Worm (Caenorhabditis elegans) whole organism, L2 larva: Measurements from ENCODE around the gene Y66A7A.7.

Experiments used
- C34F6.9 ChIP-seq: fragments of 150-350 bp; optimal IDR thresholded peaks from 2 replicates; lab custom pipeline; 2014; ENCODE audit warnings: missing biosample characterization, missing genetic modification characterization
- F13H6.1 ChIP-seq: sonication (generic microtip); optimal IDR thresholded peaks from 2 replicates; lab custom pipeline; 2016; ENCODE audit warnings: missing genetic modification characterization, missing compliant biosample characterization
- R02D3.7 ChIP-seq: fragments of 150-350 bp; optimal IDR thresholded peaks from 2 replicates; lab custom pipeline; 2014; ENCODE audit warnings: missing biosample characterization, missing genetic modification characterization
- alr-1 ChIP-seq: fragments of 150-350 bp; optimal IDR thresholded peaks from 2 replicates; lab custom pipeline; 2014; ENCODE audit warnings: missing biosample characterization, missing genetic modification characterization
- aly-2 ChIP-seq: fragments of 150-350 bp; optimal IDR thresholded peaks from 2 replicates; lab custom pipeline; 2014; ENCODE audit warnings: missing biosample characterization, missing genetic modification characterization
- ama-1 ChIP-seq: fragments of 150-350 bp; optimal IDR thresholded peaks from 2 replicates; lab custom pipeline; 2018; ENCODE audit warnings: inconsistent platforms
- ceh-16 ChIP-seq: fragments of 150-350 bp; optimal IDR thresholded peaks from 2 replicates; lab custom pipeline; 2014; ENCODE audit warnings: missing biosample characterization, missing genetic modification characterization
- crh-2 ChIP-seq: sonication (generic microtip); optimal IDR thresholded peaks from 2 replicates; lab custom pipeline; 2017; ENCODE audit warnings: missing biosample characterization, missing genetic modification characterization
- dmd-4 ChIP-seq: sonication (generic microtip); optimal IDR thresholded peaks from 2 replicates; lab custom pipeline; 2017; ENCODE audit warnings: missing biosample characterization, missing genetic modification characterization
- egl-27 ChIP-seq: sonication (generic microtip); optimal IDR thresholded peaks from 3 replicates; lab custom pipeline; 2017; ENCODE audit warnings: missing biosample characterization, missing genetic modification reagents, missing genetic modification characterization
- fos-1 ChIP-seq: fragments of 150-350 bp; optimal IDR thresholded peaks from 2 replicates; lab custom pipeline; 2014; ENCODE audit warnings: missing biosample characterization, missing genetic modification characterization
- gmeb-1 ChIP-seq: fragments of 150-350 bp; optimal IDR thresholded peaks from 2 replicates; lab custom pipeline; 2014; ENCODE audit warnings: missing biosample characterization, missing genetic modification characterization
- lin-11 ChIP-seq: fragments of 150-350 bp; sonication (generic microtip); optimal IDR thresholded peaks from 2 replicates; lab custom pipeline; 2014; ENCODE audit warnings: missing biosample characterization, missing genetic modification characterization, inconsistent platforms, mixed read lengths
- lin-13 ChIP-seq: fragments of 150-350 bp; optimal IDR thresholded peaks from 2 replicates; lab custom pipeline; 2014; ENCODE audit warnings: missing biosample characterization, missing genetic modification reagents, missing genetic modification characterization
- lin-39 ChIP-seq: fragments of 150-350 bp; optimal IDR thresholded peaks from 2 replicates; lab custom pipeline; 2014; ENCODE audit warnings: missing biosample characterization, missing genetic modification reagents, missing genetic modification characterization
- lsy-2 ChIP-seq, 2 experiments: fragments of 150-350 bp in 1 of 2; sonication (generic microtip) in 1 of 2; optimal IDR thresholded peaks; 2 replicates each; lab custom pipeline; 2014 to 2017; ENCODE audit warnings: missing biosample characterization in 2 of 2, missing genetic modification characterization in 2 of 2
- mab-5 ChIP-seq: fragments of 150-350 bp; optimal IDR thresholded peaks from 2 replicates; lab custom pipeline; 2014; ENCODE audit warnings: missing biosample characterization, missing genetic modification characterization
- nhr-11 ChIP-seq: fragments of 150-350 bp; optimal IDR thresholded peaks from 2 replicates; lab custom pipeline; 2014; ENCODE audit warnings: missing biosample characterization, missing genetic modification characterization
- nhr-12 ChIP-seq: fragments of 150-350 bp; optimal IDR thresholded peaks from 2 replicates; lab custom pipeline; 2014; ENCODE audit warnings: missing biosample characterization, missing genetic modification characterization
- nhr-129 ChIP-seq: fragments of 150-350 bp; optimal IDR thresholded peaks from 2 replicates; lab custom pipeline; 2014; ENCODE audit warnings: missing biosample characterization, missing genetic modification characterization
- nhr-21 ChIP-seq: fragments of 150-350 bp; optimal IDR thresholded peaks from 2 replicates; lab custom pipeline; 2014; ENCODE audit warnings: missing biosample characterization, missing genetic modification characterization
- nhr-23 ChIP-seq: fragments of 150-350 bp; optimal IDR thresholded peaks from 2 replicates; lab custom pipeline; 2014; ENCODE audit warnings: missing biosample characterization, missing genetic modification reagents, missing genetic modification characterization
- nhr-25 ChIP-seq: fragments of 150-350 bp; sonication (generic microtip); optimal IDR thresholded peaks from 3 replicates; lab custom pipeline; 2014; ENCODE audit warnings: missing biosample characterization, missing genetic modification characterization
- nhr-6 ChIP-seq: fragments of 150-350 bp; optimal IDR thresholded peaks from 2 replicates; lab custom pipeline; 2014; ENCODE audit warnings: missing biosample characterization, missing genetic modification characterization
- nhr-77 ChIP-seq: fragments of 150-350 bp; optimal IDR thresholded peaks from 2 replicates; lab custom pipeline; 2014; ENCODE audit warnings: missing biosample characterization, missing genetic modification characterization
- sem-4 ChIP-seq: fragments of 150-350 bp; optimal IDR thresholded peaks from 2 replicates; lab custom pipeline; 2014; ENCODE audit warnings: missing biosample characterization, missing genetic modification reagents, missing genetic modification characterization
- skn-1 ChIP-seq: sonication (generic microtip); optimal IDR thresholded peaks from 2 replicates; lab custom pipeline; 2017; ENCODE audit warnings: missing biosample characterization, missing genetic modification characterization
- sma-3 ChIP-seq: sonication (generic microtip); optimal IDR thresholded peaks from 2 replicates; lab custom pipeline; 2016; ENCODE audit warnings: missing genetic modification reagents, missing genetic modification characterization, missing compliant biosample characterization
- sma-9 ChIP-seq, 2 experiments: fragments of 150-350 bp in 1 of 2; sonication (generic microtip) in 1 of 2; optimal IDR thresholded peaks; 2 replicates each; lab custom pipeline; 2014 to 2016; ENCODE audit warnings: missing genetic modification characterization in 2 of 2, mild to moderate bottlenecking in 1 of 2, missing biosample characterization in 1 of 2, missing compliant biosample characterization in 1 of 2, missing genetic modification reagents in 1 of 2, moderate library complexity in 1 of 2
- snpc-4 ChIP-seq: fragments of 150-350 bp; optimal IDR thresholded peaks from 2 replicates; lab custom pipeline; 2014; ENCODE audit warnings: missing biosample characterization, missing genetic modification characterization
- unc-39 ChIP-seq: fragments of 150-350 bp; optimal IDR thresholded peaks from 2 replicates; lab custom pipeline; 2014; ENCODE audit warnings: missing biosample characterization, missing genetic modification characterization
- unc-55 ChIP-seq: fragments of 150-350 bp; sonication (generic microtip); optimal IDR thresholded peaks from 3 replicates; lab custom pipeline; 2014; ENCODE audit warnings: missing biosample characterization, missing genetic modification reagents, missing genetic modification characterization
- unc-62 ChIP-seq: fragments of 150-350 bp; optimal IDR thresholded peaks from 2 replicates; lab custom pipeline; 2014; ENCODE audit warnings: missing biosample characterization, missing genetic modification reagents, missing genetic modification characterization
- zag-1 ChIP-seq: fragments of 150-350 bp; optimal IDR thresholded peaks from 2 replicates; lab custom pipeline; 2014; ENCODE audit warnings: missing biosample characterization, missing genetic modification characterization
- ztf-1 ChIP-seq: fragments of 200-800 bp; sonication (Bioruptor generic); conservative IDR thresholded peaks from 2 replicates; pipeline ENCODE4 v1.3.6; 2022; ENCODE audit warnings: missing genetic modification characterization, missing compliant biosample characterization
- ztf-11 ChIP-seq: sonication (generic microtip); optimal IDR thresholded peaks from 2 replicates; lab custom pipeline; 2017; ENCODE audit warnings: missing biosample characterization, missing genetic modification characterization
- ztf-4 ChIP-seq: fragments of 150-350 bp; optimal IDR thresholded peaks from 2 replicates; lab custom pipeline; 2014; ENCODE audit warnings: missing biosample characterization, missing genetic modification characterization

Y66A7A.7 gene

DNA sequence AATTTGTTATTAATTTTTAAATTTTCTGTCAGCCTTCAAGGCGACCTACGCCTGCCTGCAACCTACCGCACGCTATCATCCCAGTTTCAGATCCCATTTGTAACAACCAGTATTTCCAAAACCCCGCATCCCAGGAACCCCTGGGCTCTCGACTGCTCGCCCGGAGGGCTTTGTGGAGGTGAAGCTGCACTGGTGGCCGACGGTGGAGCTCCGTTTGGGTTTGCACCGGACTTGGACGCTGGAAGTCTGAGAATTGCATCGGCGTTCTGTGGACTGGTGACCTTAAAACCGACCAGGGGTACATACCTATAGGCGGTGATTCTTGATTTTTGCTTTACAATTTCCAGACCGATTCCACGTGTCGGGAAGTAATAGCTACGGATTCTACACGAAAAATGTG lies 22.2 kb upstream of the Y66A7A.7 start:
- TF ChIP-seq ztf-11 (tag; lab: Kevin White, UChicago) = no peak
- TF ChIP-seq nhr-25 (tag; lab: Kevin White, UChicago) = no peak
- TF ChIP-seq sma-3 (GFP tag; lab: Kevin White, UChicago) = no peak
- TF ChIP-seq crh-2 (tag; lab: Kevin White, UChicago) = no peak
- no peak for TF ChIP-seq lsy-2 (tag; optimal IDR thresholded peaks at IDR 0.05; lab: Kevin White, UChicago)
- TF ChIP-seq nhr-129 = no peak
- no peak for TF ChIP-seq unc-39
- no peak for TF ChIP-seq snpc-4 (tag; lab: Kevin White, UChicago)
- no peak for TF ChIP-seq sem-4 (tag; lab: Kevin White, UChicago)
- TF ChIP-seq fos-1 = no peak
- TF ChIP-seq R02D3.7 (tag; lab: Kevin White, UChicago) = no peak
- TF ChIP-seq, all 48 proteins: peak for 0

- TF ChIP-seq lin-11 (tag; lab: Kevin White, UChicago) = no peak
- no peak for TF ChIP-seq ama-1
- TF ChIP-seq nhr-6 = no peak
- no peak for TF ChIP-seq nhr-12 (tag; lab: Kevin White, UChicago)
- no peak for TF ChIP-seq nhr-129
- TF ChIP-seq unc-39 = no peak
- no peak for TF ChIP-seq fos-1
- TF ChIP-seq nhr-21 (tag; lab: Kevin White, UChicago) = no peak
- no peak for TF ChIP-seq sma-9 (GFP tag; optimal IDR thresholded peaks at IDR 0.05; lab: Kevin White, UChicago)
- TF ChIP-seq sma-9 (tag; optimal IDR thresholded peaks at IDR 0.05; lab: Kevin White, UChicago) = no peak
- no peak for TF ChIP-seq F13H6.1 (tag; lab: Kevin White, UChicago)
- no peak for TF ChIP-seq R02D3.7 (tag; lab: Kevin White, UChicago)
- no peak for TF ChIP-seq sma-3 (GFP tag; lab: Kevin White, UChicago)
- no peak for TF ChIP-seq ztf-4 (tag; lab: Kevin White, UChicago)
- no peak for TF ChIP-seq skn-1 (tag; lab: Kevin White, UChicago)
These were observed 20.9 kb upstream of the Y66A7A.7 start, which contains the start of gene faah-6 for ce11 chrIII:11650152-11650551. faah-6 (plus strand) TSS chrIII:11650452.

DNA sequence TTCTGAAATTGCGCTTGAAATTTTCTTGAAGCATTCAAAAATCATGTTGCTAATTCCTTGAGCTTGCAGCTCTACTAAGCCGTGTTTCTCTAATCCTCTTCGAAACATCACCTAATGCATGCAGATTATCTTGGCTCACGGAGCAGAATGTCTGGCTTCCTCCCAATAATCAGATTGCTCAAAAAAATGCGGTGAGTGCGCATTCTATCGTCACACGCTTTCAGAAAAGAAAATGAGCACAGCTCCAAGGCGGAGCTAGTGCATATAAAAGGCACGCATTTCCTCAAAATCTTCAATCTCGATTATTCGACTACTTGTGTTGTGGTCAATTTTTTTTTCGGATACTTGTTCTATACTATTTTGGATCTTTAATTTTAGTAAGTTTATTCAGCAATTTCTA lies 12.1 kb upstream of the Y66A7A.7 start:
- TF ChIP-seq lin-13 (GFP tag; lab: Kevin White, UChicago) = no peak
- no peak for TF ChIP-seq nhr-23 (tag; lab: Kevin White, UChicago)
- TF ChIP-seq nhr-12 (tag; lab: Kevin White, UChicago) = no peak
- no peak for TF ChIP-seq unc-62
- TF ChIP-seq sma-9 (GFP tag; optimal IDR thresholded peaks at IDR 0.05; lab: Kevin White, UChicago) = peak; percentile 40
- TF ChIP-seq sma-9 (tag; optimal IDR thresholded peaks at IDR 0.05; lab: Kevin White, UChicago) = no peak
- no peak for TF ChIP-seq ztf-4 (tag; lab: Kevin White, UChicago)
- TF ChIP-seq nhr-6 = peak; percentile 3
- TF ChIP-seq nhr-129 = peak; percentile 44
- peak; percentile 10 for TF ChIP-seq ama-1
- peak; percentile 63 for TF ChIP-seq sem-4 (tag; lab: Kevin White, UChicago)
- peak; percentile 62 for TF ChIP-seq C34F6.9 (tag; lab: Kevin White, UChicago)
- peak; percentile 8 to 45 for TF ChIP-seq lsy-2 (tag; optimal IDR thresholded peaks at IDR 0.05; lab: Kevin White, UChicago)
- TF ChIP-seq unc-55 (GFP tag; lab: Kevin White, UChicago) = no peak
- TF ChIP-seq alr-1 = no peak

ce11 chrIII:11636740-11637139 lies 7.5 kb upstream of the Y66A7A.7 start, which contains the start of gene tbx-33:
tbx-33 (minus strand) TSS chrIII:11636840.
- TF ChIP-seq dmd-4 = no peak
- no peak for TF ChIP-seq lsy-2 (tag; optimal IDR thresholded peaks at IDR 0.05; lab: Kevin White, UChicago)
- TF ChIP-seq R02D3.7 (tag; lab: Kevin White, UChicago) = no peak
- TF ChIP-seq aly-2 (tag; lab: Kevin White, UChicago) = no peak
- no peak for TF ChIP-seq unc-39
- TF ChIP-seq zag-1 (tag; lab: Kevin White, UChicago) = no peak
- TF ChIP-seq nhr-77 (tag; lab: Kevin White, UChicago) = no peak
- no peak for TF ChIP-seq nhr-11 (tag; lab: Kevin White, UChicago)
- TF ChIP-seq mab-5 (tag; lab: Kevin White, UChicago) = no peak
- no peak for TF ChIP-seq egl-27
- no peak for TF ChIP-seq nhr-23 (tag; lab: Kevin White, UChicago)
- TF ChIP-seq unc-62 = no peak
- TF ChIP-seq gmeb-1 = no peak
- no peak for TF ChIP-seq ztf-1 (GFP tag; lab: Robert Waterston, UW)
- TF ChIP-seq nhr-25 (tag; lab: Kevin White, UChicago) = no peak
- no peak for TF ChIP-seq lin-39 (tag; lab: Kevin White, UChicago)
- TF ChIP-seq sma-9 (GFP tag; optimal IDR thresholded peaks at IDR 0.05; lab: Kevin White, UChicago) = no peak
- TF ChIP-seq sma-9 (tag; optimal IDR thresholded peaks at IDR 0.05; lab: Kevin White, UChicago) = no peak
- TF ChIP-seq ceh-16 (tag; lab: Kevin White, UChicago) = no peak
- TF ChIP-seq nhr-12 (tag; lab: Kevin White, UChicago) = no peak
- TF ChIP-seq, all 48 proteins: peak for 0
